Fruit fly (Drosophila melanogaster): ENCODE results near the gene sgg.

sgg gene

dm6 chrX:2698064-2698894 is 64.5 kb downstream of the sgg start, which contains the start of the genes Spg7 and Lint-O (continued):
- TF ChIP-seq CG1832 (GFP tag; optimal IDR thresholded peaks at IDR 0.05): no peak
- TF ChIP-seq Gsc (GFP tag; IDR thresholded peaks at IDR 0.05): no peak
- TF ChIP-seq unc-4 (GFP tag; IDR thresholded peaks at IDR 0.05; ENCODE audit: partially characterized antibody): peak; percentile 65
- no peak for TF ChIP-seq CG6254 (GFP tag; optimal IDR thresholded peaks at IDR 0.05)
- TF ChIP-seq CG4617 (GFP tag; optimal IDR thresholded peaks at IDR 0.05; ENCODE audit: borderline replicate concordance): no peak
- TF ChIP-seq bbx (GFP tag; IDR thresholded peaks at IDR 0.05; ENCODE audit: partially characterized antibody): peak; percentile 76
- no peak for TF ChIP-seq Kr (GFP tag; optimal IDR thresholded peaks at IDR 0.05)
- TF ChIP-seq tap (tag; optimal IDR thresholded peaks at IDR 0.05): no peak
- TF ChIP-seq CG4820 (GFP tag; optimal IDR thresholded peaks at IDR 0.05): no peak
- peak; percentile 5 for TF ChIP-seq Sin3A (optimal IDR thresholded peaks at IDR 0.05)
- peak; percentile 78 for TF ChIP-seq BEAF-32 (GFP tag; optimal IDR thresholded peaks at IDR 0.05)
- peak; percentile 76 for TF ChIP-seq amos (GFP tag; IDR thresholded peaks at IDR 0.05; ENCODE audit: partially characterized antibody)
- TF ChIP-seq CG31224 (GFP tag; IDR thresholded peaks at IDR 0.05): no peak
- TF ChIP-seq CG13287 (GFP tag; IDR thresholded peaks at IDR 0.05; ENCODE audit: partially characterized antibody): peak; percentile 77
- TF ChIP-seq CG33557 (GFP tag; optimal IDR thresholded peaks at IDR 0.05): no peak
- no peak for TF ChIP-seq C15 (GFP tag; IDR thresholded peaks at IDR 0.05)
- peak; percentile 36; the same call in 2 of the 3 replicates for TF ChIP-seq CG14860 (GFP tag; IDR thresholded peaks at IDR 0.05; ENCODE audit: partially characterized antibody)
- peak; percentile 84 for TF ChIP-seq Opbp (GFP tag; IDR thresholded peaks at IDR 0.05; ENCODE audit: partially characterized antibody)
- TF ChIP-seq CG8359 (GFP tag; optimal IDR thresholded peaks at IDR 0.05; ENCODE audit: borderline replicate concordance): no peak
- no peak for TF ChIP-seq BtbVII (GFP tag; optimal IDR thresholded peaks at IDR 0.05)
- TF ChIP-seq tx (GFP tag; optimal IDR thresholded peaks at IDR 0.05): no peak
- TF ChIP-seq run (tag; optimal IDR thresholded peaks at IDR 0.05): no peak
- no peak for TF ChIP-seq Ssrp (tag; optimal IDR thresholded peaks at IDR 0.05)
- no peak for TF ChIP-seq Myb (GFP tag; optimal IDR thresholded peaks at IDR 0.05)
- no peak for TF ChIP-seq CG14667 (GFP tag; IDR thresholded peaks at IDR 0.05)
- no peak for TF ChIP-seq CG10267 (tag; optimal IDR thresholded peaks at IDR 0.05)
- TF ChIP-seq lbe (GFP tag; optimal IDR thresholded peaks at IDR 0.05): no peak
- no peak for TF ChIP-seq Fer2 (tag; optimal IDR thresholded peaks at IDR 0.05)
- TF ChIP-seq E2f2 (GFP tag; IDR thresholded peaks at IDR 0.05): peak; percentile 69
- no peak for TF ChIP-seq fru (optimal IDR thresholded peaks at IDR 0.05)
- no peak for TF ChIP-seq org-1 (GFP tag; optimal IDR thresholded peaks at IDR 0.05)
- no peak for TF ChIP-seq CG15073 (GFP tag; optimal IDR thresholded peaks at IDR 0.05)
- TF ChIP-seq zfh2 (GFP tag; optimal IDR thresholded peaks at IDR 0.05): no peak
- peak; percentile 63 for TF ChIP-seq CG9437 (GFP tag; optimal IDR thresholded peaks at IDR 0.05)
- TF ChIP-seq Bteb2 (GFP tag; optimal IDR thresholded peaks at IDR 0.05): no peak

DNA sequence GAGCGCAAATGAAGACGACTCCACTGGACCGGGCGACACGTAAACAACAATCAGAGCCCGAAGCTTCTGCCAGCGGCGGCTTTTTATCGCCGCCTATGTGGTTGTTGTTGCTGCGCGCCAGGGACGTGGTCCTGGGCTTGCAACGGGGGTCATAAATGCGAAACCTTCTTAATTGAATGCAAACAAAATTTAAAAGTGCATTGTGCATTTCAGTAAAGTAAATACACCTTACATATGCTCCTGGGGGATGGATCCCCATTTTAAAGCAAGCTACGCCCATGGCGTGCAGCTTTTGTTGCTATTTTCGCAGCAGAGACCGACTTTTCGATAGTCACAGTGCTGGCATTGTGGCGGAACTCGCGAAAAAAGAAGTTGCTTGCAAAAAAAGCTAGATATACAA is 69.9 kb downstream of the sgg start, which contains the start of gene Ugalt:
TSS of gene Ugalt (minus strand) at position 160 of the 400 bp plus-strand sequence.
- peak; percentile 100 for TF ChIP-seq bsh (GFP tag; optimal IDR thresholded peaks at IDR 0.05)
- TF ChIP-seq CG34422 (GFP tag; IDR thresholded peaks at IDR 0.05): peak; percentile 100
- TF ChIP-seq grn (GFP tag; optimal IDR thresholded peaks at IDR 0.05): peak; percentile 99
- TF ChIP-seq Hey (tag; optimal IDR thresholded peaks at IDR 0.05): peak; percentile 100
- peak; percentile 100 for TF ChIP-seq Ssrp (tag; optimal IDR thresholded peaks at IDR 0.05)
- TF ChIP-seq ranshi (GFP tag; IDR thresholded peaks at IDR 0.05): peak; percentile 100
- TF ChIP-seq Mrtf (GFP tag; IDR thresholded peaks at IDR 0.05): peak; percentile 100
- TF ChIP-seq Sry-β (GFP tag; optimal IDR thresholded peaks at IDR 0.05): no peak
- peak; percentile 93 for TF ChIP-seq stwl (tag; optimal IDR thresholded peaks at IDR 0.05)
- TF ChIP-seq ato (GFP tag; IDR thresholded peaks at IDR 0.05; ENCODE audit: partially characterized antibody): no peak
- peak; percentile 100 for TF ChIP-seq CG1529 (GFP tag; optimal IDR thresholded peaks at IDR 0.05)
- peak; percentile 100 for TF ChIP-seq wdn (GFP tag; IDR thresholded peaks at IDR 0.05)
- peak; percentile 100 for TF ChIP-seq sqz (GFP tag; optimal IDR thresholded peaks at IDR 0.05)
- peak; percentile 100 for TF ChIP-seq Nf-YA (GFP tag; IDR thresholded peaks at IDR 0.05)
- TF ChIP-seq CG8089 (GFP tag; optimal IDR thresholded peaks at IDR 0.05): peak; percentile 100
- peak; percentile 99 for TF ChIP-seq ssp (GFP tag; IDR thresholded peaks at IDR 0.05)
- peak; percentile 100 for TF ChIP-seq Optix (GFP tag; IDR thresholded peaks at IDR 0.05)

Measured in whole organism, embryonic.